Worm (Caenorhabditis elegans) whole organism, late embryonic: Measurements from ENCODE around the gene npp-21.

Experiments
- C08G9.2 ChIP-seq: sonication (generic microtip); optimal IDR thresholded peaks from 2 replicates; lab custom pipeline; 2016; ENCODE audit warnings: mild to moderate bottlenecking, missing genetic modification characterization, moderate library complexity, missing compliant biosample characterization
- ama-1 ChIP-seq: fragments of 150-350 bp; optimal IDR thresholded peaks from 2 replicates; lab custom pipeline; 2014
- ceh-2 ChIP-seq: sonication (generic microtip); optimal IDR thresholded peaks from 2 replicates; lab custom pipeline; 2016; ENCODE audit warnings: missing genotype, missing genetic modification characterization, missing compliant biosample characterization
- ceh-22 ChIP-seq: sonication (generic microtip); optimal IDR thresholded peaks from 2 replicates; lab custom pipeline; 2017; ENCODE audit warnings: missing biosample characterization, missing genetic modification characterization
- ceh-30 ChIP-seq: fragments of 150-350 bp; optimal IDR thresholded peaks from 2 replicates; lab custom pipeline; 2014; ENCODE audit warnings: missing biosample characterization, missing genetic modification characterization
- ceh-45 ChIP-seq: fragments of 200-800 bp; sonication (Bioruptor generic); IDR thresholded peaks from 2 replicates; pipeline ENCODE4 v1.3.6; 2022; ENCODE audit warnings: missing genetic modification reagents, missing genetic modification characterization, missing compliant biosample characterization
- hlh-30 ChIP-seq: sonication (generic microtip); optimal IDR thresholded peaks from 2 replicates; lab custom pipeline; 2017; ENCODE audit warnings: antibody characterized with exemption, missing genetic modification characterization, missing compliant biosample characterization; ENCODE audit not compliant: insufficient read depth
- lim-6 ChIP-seq: sonication (generic microtip); optimal IDR thresholded peaks from 2 replicates; lab custom pipeline; 2016; ENCODE audit warnings: missing genetic modification characterization, missing compliant biosample characterization
- nhr-11 ChIP-seq: fragments of 150-350 bp; optimal IDR thresholded peaks from 2 replicates; lab custom pipeline; 2014; ENCODE audit warnings: missing biosample characterization, missing genetic modification characterization
- pat-9 ChIP-seq: fragments of 200-800 bp; sonication (Bioruptor generic); optimal IDR thresholded peaks from 2 replicates; lab custom pipeline; 2018; ENCODE audit warnings: mild to moderate bottlenecking, missing genetic modification characterization, moderate library complexity, missing compliant biosample characterization
- pax-1 ChIP-seq: fragments of 150-350 bp; optimal IDR thresholded peaks from 2 replicates; lab custom pipeline; 2014; ENCODE audit warnings: missing biosample characterization, missing genetic modification characterization
- rnt-1 ChIP-seq: sonication (generic microtip); optimal IDR thresholded peaks from 2 replicates; lab custom pipeline; 2016; ENCODE audit warnings: missing genetic modification characterization, missing compliant biosample characterization

DNA sequence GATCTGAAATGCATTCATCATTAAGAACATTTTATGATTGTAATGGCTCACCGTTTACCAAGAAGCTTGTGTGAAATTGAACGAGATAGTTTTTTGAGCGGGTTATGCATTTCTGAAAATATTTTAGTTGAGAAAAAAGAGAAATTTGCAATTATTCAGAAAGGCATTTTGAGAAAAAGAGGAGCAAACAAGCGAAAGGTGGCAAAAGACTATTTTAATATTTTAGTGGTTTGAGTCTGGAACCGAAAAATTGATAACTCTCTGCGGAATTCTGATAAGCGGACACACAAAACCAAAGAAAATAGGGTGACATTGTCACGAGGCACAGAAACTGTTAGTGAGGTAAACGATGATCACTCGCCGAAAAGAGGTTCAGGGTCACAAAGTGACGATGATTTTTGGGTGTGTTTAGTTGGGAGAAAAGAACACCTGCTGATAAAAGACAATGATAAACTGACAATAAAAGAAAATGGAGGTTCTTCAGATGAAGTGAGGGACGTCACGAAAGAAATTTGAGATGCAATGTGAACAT, 44.7 kb upstream of the npp-21 start:
- no peak for TF ChIP-seq nhr-11 (tag; lab: Kevin White, UChicago)
- no peak for TF ChIP-seq pat-9 (tag; lab: Kevin White, UChicago)
- no peak for TF ChIP-seq ceh-22
- no peak for TF ChIP-seq ama-1 (lab: Kevin White, UChicago)
- TF ChIP-seq hlh-30 (tag; lab: Kevin White, UChicago): no peak
- TF ChIP-seq pax-1 (tag; lab: Kevin White, UChicago): no peak
- TF ChIP-seq ceh-30: no peak
- TF ChIP-seq lim-6 (tag; lab: Kevin White, UChicago): no peak
- TF ChIP-seq C08G9.2 (tag; lab: Kevin White, UChicago): no peak
- TF ChIP-seq ceh-2: no peak
- no peak for TF ChIP-seq ceh-45 (GFP tag; lab: Robert Waterston, UW)
- no peak for TF ChIP-seq rnt-1 (tag; lab: Kevin White, UChicago)
